Fruit fly (Drosophila melanogaster): ENCODE data around the gene CG10359.

CG10359 gene

DNA sequence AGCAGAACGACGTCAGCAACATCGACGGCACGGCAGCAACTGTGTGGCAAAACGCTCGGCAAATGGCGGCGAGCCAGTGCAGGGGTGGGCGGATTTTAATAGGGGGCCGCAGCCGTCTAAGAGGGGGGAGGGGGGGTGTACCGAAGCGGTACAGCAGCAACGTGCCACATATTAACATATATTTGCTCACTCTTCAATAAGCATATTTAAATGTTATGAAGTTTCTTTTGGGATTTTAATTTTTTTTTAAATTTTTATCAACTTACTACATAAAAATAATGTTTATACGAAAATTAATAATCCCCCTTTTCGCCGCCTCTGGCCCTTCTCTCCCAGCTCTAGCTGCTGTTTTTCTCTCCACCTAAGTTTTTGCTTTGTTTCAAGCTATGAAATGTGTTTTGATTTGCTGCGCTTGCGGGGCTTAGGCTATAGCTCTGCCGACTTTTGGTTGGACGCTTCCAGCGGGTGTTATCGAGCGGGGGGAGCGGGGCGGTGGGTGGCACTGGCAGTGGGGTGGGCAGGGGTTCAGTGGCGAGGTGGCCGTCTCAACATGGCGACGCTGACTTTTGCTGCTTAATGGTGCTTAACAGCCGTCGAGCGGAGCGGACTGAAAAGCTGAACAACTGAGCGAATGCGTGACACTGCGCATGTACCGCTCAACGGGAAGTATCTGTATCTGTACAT, 20.6 kb downstream of the CG10359 start (continued):
- TF ChIP-seq NfI (GFP tag; optimal IDR thresholded peaks at IDR 0.05) (peak; percentile 84), Mes4 (GFP tag; optimal IDR thresholded peaks at IDR 0.05) (no peak), kah (GFP tag; optimal IDR thresholded peaks at IDR 0.05) (peak; percentile 24), seq (GFP tag; IDR thresholded peaks at IDR 0.05) (peak; percentile 93), CG11504 (tag; optimal IDR thresholded peaks at IDR 0.05) (peak; percentile 85), zfh1 (GFP tag; IDR thresholded peaks at IDR 0.05) (peak; percentile 89), stwl (tag; optimal IDR thresholded peaks at IDR 0.05) (no peak), cad (GFP tag; optimal IDR thresholded peaks at IDR 0.05) (no peak), HLH54F (GFP tag; optimal IDR thresholded peaks at IDR 0.05) (no peak), CG1603 (tag; optimal IDR thresholded peaks at IDR 0.05) (no peak), Drgx (GFP tag; IDR thresholded peaks at IDR 0.05) (peak; percentile 83), tna (GFP tag; IDR thresholded peaks at IDR 0.05; ENCODE audit: partially characterized antibody) (peak; percentile 27; the same call in 1 of the 2 replicates), CG15269 (tag; optimal IDR thresholded peaks at IDR 0.05) (peak; percentile 89), BtbVII (GFP tag; optimal IDR thresholded peaks at IDR 0.05) (peak; percentile 76), mirr (GFP tag; optimal IDR thresholded peaks at IDR 0.05) (no peak), CG17829 (tag; optimal IDR thresholded peaks at IDR 0.05) (peak; percentile 37), CG5953 (GFP tag; IDR thresholded peaks at IDR 0.05) (peak; percentile 75), sna (GFP tag; IDR thresholded peaks at IDR 0.05; ENCODE audit: partially characterized antibody) (no peak), CG9609 (GFP tag; optimal IDR thresholded peaks at IDR 0.05) (no peak), CG17359 (tag; optimal IDR thresholded peaks at IDR 0.05) (peak; percentile 78), CG14014 (GFP tag; IDR thresholded peaks at IDR 0.05) (peak; percentile 93), vvl (GFP tag; IDR thresholded peaks at IDR 0.05) (peak; percentile 90), luna (GFP tag; optimal IDR thresholded peaks at IDR 0.05) (no peak), hkb (optimal IDR thresholded peaks at IDR 0.05) (no peak), hkb (GFP tag; IDR thresholded peaks at IDR 0.05) (peak; percentile 91), sqz (GFP tag; optimal IDR thresholded peaks at IDR 0.05) (peak; percentile 37), CG7357 (GFP tag; IDR thresholded peaks at IDR 0.05) (peak; percentile 85), CG7745 (tag; optimal IDR thresholded peaks at IDR 0.05) (no peak), CG7928 (GFP tag; optimal IDR thresholded peaks at IDR 0.05) (peak; percentile 37), Trl (optimal IDR thresholded peaks at IDR 0.05) (no peak), Trl (GFP tag; optimal IDR thresholded peaks at IDR 0.05) (no peak), lola (GFP tag; optimal IDR thresholded peaks at IDR 0.05) (peak in 1 of 3 experiments; percentile 45), Eip74EF (GFP tag; optimal IDR thresholded peaks at IDR 0.05) (peak in 1 of 2 experiments; percentile 62), Elba2 (GFP tag; optimal IDR thresholded peaks at IDR 0.05) (no peak), sug (tag; optimal IDR thresholded peaks at IDR 0.05) (peak; percentile 83), CTCF (GFP tag; optimal IDR thresholded peaks at IDR 0.05) (peak; percentile 23), CG5180 (GFP tag; optimal IDR thresholded peaks at IDR 0.05) (peak; percentile 60), Deaf1 (tag; optimal IDR thresholded peaks at IDR 0.05) (peak; percentile 44), fd64A (GFP tag; optimal IDR thresholded peaks at IDR 0.05) (no peak), CG10565 (GFP tag; optimal IDR thresholded peaks at IDR 0.05) (no peak), Fer1 (GFP tag; optimal IDR thresholded peaks at IDR 0.05) (peak; percentile 85), bsh (GFP tag; optimal IDR thresholded peaks at IDR 0.05) (peak; percentile 30 to 72), H15 (GFP tag; IDR thresholded peaks at IDR 0.05) (peak; percentile 78; the same call in 1 of the 3 replicates), esg (GFP tag; conservative IDR thresholded peaks at IDR 0.05) (peak; percentile 92), B-H2 (GFP tag; optimal IDR thresholded peaks at IDR 0.05) (peak; percentile 45), Oaz (GFP tag; IDR thresholded peaks at IDR 0.05) (peak; percentile 88), pnt (GFP tag; optimal IDR thresholded peaks at IDR 0.05) (peak; percentile 5), hbn (GFP tag; IDR thresholded peaks at IDR 0.05; ENCODE audit: partially characterized antibody) (no peak), Nf-YB (GFP tag; optimal IDR thresholded peaks at IDR 0.05) (peak; percentile 95), CG9932 (GFP tag; IDR thresholded peaks at IDR 0.05) (peak; percentile 95)
